Worm (Caenorhabditis elegans): ENCODE measurements around the gene M01H9.4.

DNA sequence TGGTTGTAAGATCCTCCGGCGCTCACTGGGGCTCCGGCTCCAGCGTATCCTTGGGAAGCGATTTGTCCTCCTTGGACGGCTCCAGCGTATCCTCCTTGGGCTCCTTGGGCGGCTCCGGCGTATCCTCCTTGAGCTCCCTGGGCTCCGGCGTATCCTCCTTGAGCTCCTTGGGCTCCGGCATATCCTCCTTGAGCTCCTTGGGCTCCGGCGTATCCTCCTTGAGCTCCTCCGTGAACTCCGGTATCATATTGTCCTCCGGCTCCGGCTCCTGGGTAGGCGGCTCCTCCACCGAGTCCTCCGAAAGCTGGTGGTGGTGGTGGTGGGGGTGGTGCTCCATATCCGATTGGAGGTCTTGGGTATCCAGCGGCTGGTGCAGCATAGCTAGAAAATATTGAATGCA lies 33.8 kb upstream of the M01H9.4 start:
- TF ChIP-seq aly-2 (tag; optimal IDR thresholded peaks at IDR 0.05) (no peak), tra-1 (GFP tag; IDR thresholded peaks at IDR 0.05) (no peak), nhr-41 (GFP tag; IDR thresholded peaks at IDR 0.05) (no peak), nhr-237 (tag; optimal IDR thresholded peaks at IDR 0.05) (no peak), ceh-82 (tag; optimal IDR thresholded peaks at IDR 0.05) (no peak), snpc-4 (tag; optimal IDR thresholded peaks at IDR 0.05) (no peak), ztf-11 (tag; optimal IDR thresholded peaks at IDR 0.05) (no peak), hlh-11 (tag; optimal IDR thresholded peaks at IDR 0.05) (no peak), daf-8 (GFP tag; IDR thresholded peaks at IDR 0.05) (no peak), zip-11 (GFP tag; IDR thresholded peaks at IDR 0.05) (no peak), daf-16 (GFP tag; optimal IDR thresholded peaks at IDR 0.05) (no peak), daf-16 (tag; optimal IDR thresholded peaks at IDR 0.05) (no peak), lin-13 (GFP tag; optimal IDR thresholded peaks at IDR 0.05) (no peak), dve-1 (tag; optimal IDR thresholded peaks at IDR 0.05; ENCODE audit: insufficient read depth) (no peak)
